Fruit fly (Drosophila melanogaster): ENCODE measurements around the gene CG13050.

dm6 chr3L:16262440-16262839 is 16.6 kb downstream of the CG13050 start, which contains the start of gene CG13071:
- no peak for TF ChIP-seq CTCF (optimal IDR thresholded peaks at IDR 0.05)
- TF ChIP-seq CG8478 (optimal IDR thresholded peaks at IDR 0.05): no peak
